Fruit fly (Drosophila melanogaster) whole organism, embryonic: ENCODE results near the gene ArgRS-m.

Experiments used
- Atf6 ChIP-seq: fragments of 200-800 bp; sonication (Bioruptor generic); IDR thresholded peaks from 2 replicates; pipeline ENCODE4 v1.3.6; 2022; ENCODE audit warnings: missing biosample characterization, missing genetic modification characterization
- Bdp1 ChIP-seq: fragments of 200-800 bp; sonication (Bioruptor generic); optimal IDR thresholded peaks from 3 replicates; lab custom pipeline; 2016; ENCODE audit warnings: missing biosample characterization, missing genetic modification characterization
- CG11696 ChIP-seq: fragments of 200-800 bp; sonication (Bioruptor generic); IDR thresholded peaks from 2 replicates; pipeline ENCODE4 v1.3.6; 2022; ENCODE audit warnings: missing biosample characterization, missing genetic modification characterization
- CG12104 ChIP-seq: fragments of 200-800 bp; sonication (Bioruptor generic); optimal IDR thresholded peaks from 3 replicates; lab custom pipeline; 2016; ENCODE audit warnings: missing biosample characterization, missing genetic modification characterization
- CG13287 ChIP-seq: fragments of 200-800 bp; sonication (Bioruptor generic); IDR thresholded peaks from 2 replicates; pipeline ENCODE4 v1.3.6; 2022; ENCODE audit warnings: missing biosample characterization, missing genetic modification characterization; ENCODE audit not compliant: partially characterized antibody
- CG14860 ChIP-seq: fragments of 200-800 bp; sonication (Bioruptor generic); IDR thresholded peaks from 3 replicates; pipeline ENCODE4 v1.3.6; 2022; ENCODE audit warnings: missing biosample characterization, missing genetic modification characterization; ENCODE audit not compliant: partially characterized antibody
- CG17186 ChIP-seq: fragments of 200-800 bp; sonication (Bioruptor generic); optimal IDR thresholded peaks from 3 replicates; lab custom pipeline; 2017; ENCODE audit warnings: missing biosample characterization, missing genetic modification reagents, missing genetic modification characterization
- CG17612 ChIP-seq: fragments of 200-800 bp; sonication (Bioruptor generic); IDR thresholded peaks from 2 replicates; pipeline ENCODE4 v1.3.6; 2022; ENCODE audit warnings: missing biosample characterization, missing genetic modification characterization
- CG18011 ChIP-seq: fragments of 200-800 bp; sonication (Bioruptor generic); optimal IDR thresholded peaks from 2 replicates; lab custom pipeline; 2017; ENCODE audit warnings: missing biosample characterization, missing genetic modification characterization, mild to moderate bottlenecking, moderate library complexity, missing genotype
- CG1832 ChIP-seq: fragments of 200-800 bp; sonication (Bioruptor generic); optimal IDR thresholded peaks from 2 replicates; lab custom pipeline; 2017; ENCODE audit warnings: missing biosample characterization, mild to moderate bottlenecking, missing genetic modification characterization, inconsistent platforms
- CG3726 ChIP-seq: fragments of 200-800 bp; sonication (Bioruptor generic); IDR thresholded peaks from 3 replicates; pipeline ENCODE4, ENCODE4 v1.3.6; 2022; ENCODE audit warnings: missing biosample characterization, missing genetic modification characterization
- CG4707 ChIP-seq: fragments of 200-800 bp; sonication (Bioruptor generic); optimal IDR thresholded peaks from 2 replicates; lab custom pipeline; 2018; ENCODE audit warnings: missing biosample characterization, mild to moderate bottlenecking, missing genetic modification characterization, moderate library complexity
- CG6813 ChIP-seq: fragments of 200-800 bp; sonication (Bioruptor generic); optimal IDR thresholded peaks from 2 replicates; lab custom pipeline; 2017; ENCODE audit warnings: missing biosample characterization, missing genetic modification characterization, mild to moderate bottlenecking, moderate library complexity, missing genetic modification reagents
- CG7357 ChIP-seq: fragments of 200-800 bp; sonication (Bioruptor generic); IDR thresholded peaks from 3 replicates; pipeline ENCODE4 v1.3.6; 2022; ENCODE audit warnings: missing biosample characterization, missing genetic modification characterization
- CG8281 ChIP-seq: fragments of 200-800 bp; sonication (Bioruptor generic); optimal IDR thresholded peaks from 2 replicates; lab custom pipeline; 2018; ENCODE audit warnings: missing biosample characterization, mild to moderate bottlenecking, missing genetic modification characterization, moderate library complexity
- CG9215 ChIP-seq: fragments of 200-800 bp; sonication (Bioruptor generic); IDR thresholded peaks from 2 replicates; pipeline ENCODE4 v1.3.6; 2022; ENCODE audit warnings: missing biosample characterization, missing genetic modification characterization
- CG9932 ChIP-seq: fragments of 200-800 bp; sonication (Bioruptor generic); IDR thresholded peaks from 2 replicates; pipeline ENCODE4 v1.3.6; 2022; ENCODE audit warnings: missing biosample characterization, missing genetic modification characterization
- CoRest ChIP-seq: fragments of 200-800 bp; sonication (Bioruptor generic); optimal IDR thresholded peaks from 3 replicates; lab custom pipeline; 2018; ENCODE audit warnings: missing biosample characterization, mild to moderate bottlenecking, missing genetic modification characterization, moderate library complexity
- CrebB ChIP-seq: fragments of 200-800 bp; sonication (Bioruptor generic); optimal IDR thresholded peaks from 3 replicates; lab custom pipeline; 2018; ENCODE audit warnings: missing biosample characterization, mild to moderate bottlenecking, missing genetic modification characterization
- Doc2 ChIP-seq: fragments of 200-800 bp; sonication (Bioruptor generic); IDR thresholded peaks from 2 replicates; pipeline ENCODE4 v1.3.6; 2022; ENCODE audit warnings: missing biosample characterization, missing genetic modification characterization
- E2f2 ChIP-seq: fragments of 200-800 bp; sonication (Bioruptor generic); IDR thresholded peaks from 2 replicates; pipeline ENCODE4 v1.3.6; 2022; ENCODE audit warnings: missing biosample characterization, missing genetic modification characterization
- Ets65A ChIP-seq: fragments of 200-800 bp; sonication (Bioruptor generic); peaks from one replicate; lab custom pipeline; 2016; ENCODE audit warnings: missing biosample characterization, missing genetic modification characterization
- HHEX ChIP-seq: fragments of 200-800 bp; sonication (Bioruptor generic); optimal IDR thresholded peaks from 3 replicates; lab custom pipeline; 2017; ENCODE audit warnings: missing biosample characterization, mild to moderate bottlenecking, missing genetic modification characterization, missing genetic modification reagents
- Hr51 ChIP-seq, 2 experiments: fragments of 200-800 bp; sonication (Bioruptor generic); optimal IDR thresholded peaks; 2 replicates in 1 of 2; 3 replicates in 1 of 2; lab custom pipeline; 2016 to 2018; ENCODE audit warnings: missing biosample characterization in 2 of 2, missing genetic modification characterization in 2 of 2, mild to moderate bottlenecking in 1 of 2, moderate library complexity in 1 of 2
- Jarid2 ChIP-seq: fragments of 200-800 bp; sonication (Bioruptor generic); optimal IDR thresholded peaks from 3 replicates; lab custom pipeline; 2017; ENCODE audit warnings: mild to moderate bottlenecking, missing biosample characterization, missing genetic modification reagents, missing genetic modification characterization
- Mes4 ChIP-seq: fragments of 200-800 bp; sonication (Bioruptor generic); optimal IDR thresholded peaks from 2 replicates; lab custom pipeline; 2016; ENCODE audit warnings: missing biosample characterization, missing genetic modification characterization
- Oaz ChIP-seq: fragments of 200-800 bp; sonication (Bioruptor generic); IDR thresholded peaks from 2 replicates; pipeline ENCODE4 v1.3.6; 2022; ENCODE audit warnings: missing biosample characterization, missing genetic modification characterization
- Optix ChIP-seq: fragments of 200-800 bp; sonication (Bioruptor generic); IDR thresholded peaks from 3 replicates; pipeline ENCODE4 v1.3.6; 2022; ENCODE audit warnings: missing biosample characterization, missing genetic modification characterization
- Pdp1 ChIP-seq, 2 experiments: fragments of 200-800 bp; sonication (Bioruptor generic); optimal IDR thresholded peaks; 3 replicates each; lab custom pipeline; 2016; ENCODE audit warnings: missing biosample characterization in 2 of 2, missing genetic modification characterization in 2 of 2, mild to moderate bottlenecking in 1 of 2, moderate library complexity in 1 of 2
- Poxn ChIP-seq: fragments of 200-800 bp; sonication (Bioruptor generic); IDR thresholded peaks from 2 replicates; pipeline ENCODE4 v1.3.6; 2022; ENCODE audit warnings: missing biosample characterization, missing genetic modification characterization
- bigmax ChIP-seq: fragments of 200-800 bp; sonication (Bioruptor generic); optimal IDR thresholded peaks from 2 replicates; lab custom pipeline; 2018; ENCODE audit warnings: missing biosample characterization, mild to moderate bottlenecking, missing genetic modification characterization
- cas ChIP-seq: fragments of 200-800 bp; sonication (Bioruptor generic); IDR thresholded peaks from 2 replicates; pipeline ENCODE4 v1.3.6; 2022; ENCODE audit warnings: missing biosample characterization, missing genetic modification characterization
- corto ChIP-seq: fragments of 200-800 bp; sonication (Bioruptor generic); optimal IDR thresholded peaks from 2 replicates; lab custom pipeline; 2016; ENCODE audit warnings: missing biosample characterization, mild to moderate bottlenecking, missing genetic modification characterization, moderate library complexity
- cwo ChIP-seq: fragments of 200-800 bp; sonication (Bioruptor generic); optimal IDR thresholded peaks from 3 replicates; lab custom pipeline; 2017; ENCODE audit warnings: missing biosample characterization, missing genetic modification characterization, mild to moderate bottlenecking, moderate library complexity, missing genetic modification reagents
- esg ChIP-seq: fragments of 200-800 bp; sonication (Bioruptor generic); conservative IDR thresholded peaks from 2 replicates; pipeline ENCODE4 v1.3.6; 2022; ENCODE audit warnings: missing biosample characterization, missing genetic modification characterization
- eyg ChIP-seq: fragments of 200-800 bp; sonication (Bioruptor generic); optimal IDR thresholded peaks from 3 replicates; lab custom pipeline; 2016; ENCODE audit warnings: missing biosample characterization, missing genetic modification characterization
- gsb-n ChIP-seq: fragments of 200-800 bp; sonication (Bioruptor generic); optimal IDR thresholded peaks from 3 replicates; lab custom pipeline; 2018; ENCODE audit warnings: missing biosample characterization, mild to moderate bottlenecking, missing genetic modification characterization
- klu ChIP-seq: fragments of 200-800 bp; sonication (Bioruptor generic); IDR thresholded peaks from 2 replicates; pipeline ENCODE4 v1.3.6; 2022; ENCODE audit warnings: missing biosample characterization, missing genetic modification characterization
- lmd ChIP-seq: fragments of 200-800 bp; sonication (Bioruptor generic); IDR thresholded peaks from 2 replicates; pipeline ENCODE4 v1.3.6; 2022; ENCODE audit warnings: missing biosample characterization, missing genetic modification characterization
- oc ChIP-seq: fragments of 200-800 bp; sonication (Bioruptor generic); optimal IDR thresholded peaks from 2 replicates; lab custom pipeline; 2018; ENCODE audit warnings: missing biosample characterization, mild to moderate bottlenecking, missing genetic modification characterization, moderate library complexity
- odd ChIP-seq: fragments of 200-800 bp; sonication (Bioruptor generic); optimal IDR thresholded peaks from 2 replicates; lab custom pipeline; 2017; ENCODE audit warnings: missing biosample characterization, mild to moderate bottlenecking, missing genetic modification characterization
- pb ChIP-seq: fragments of 200-800 bp; sonication (Bioruptor generic); optimal IDR thresholded peaks from 3 replicates; lab custom pipeline; 2016; ENCODE audit warnings: missing biosample characterization, missing genetic modification characterization
- peb ChIP-seq: fragments of 200-800 bp; sonication (Bioruptor generic); IDR thresholded peaks from 2 replicates; pipeline ENCODE4 v1.3.6; 2022; ENCODE audit warnings: missing biosample characterization, missing genetic modification characterization
- scrt ChIP-seq: fragments of 200-800 bp; sonication (Bioruptor generic); optimal IDR thresholded peaks from 2 replicates; lab custom pipeline; 2018; ENCODE audit warnings: missing biosample characterization, mild to moderate bottlenecking, missing genetic modification characterization, moderate library complexity
- slbo ChIP-seq: fragments of 200-800 bp; sonication (Bioruptor generic); IDR thresholded peaks from 2 replicates; pipeline ENCODE4 v1.3.6; 2022; ENCODE audit warnings: missing biosample characterization, missing genetic modification characterization
- sna ChIP-seq: fragments of 200-800 bp; sonication (Bioruptor generic); IDR thresholded peaks from 2 replicates; pipeline ENCODE4 v1.3.6; 2022; ENCODE audit warnings: missing biosample characterization, missing genetic modification characterization; ENCODE audit not compliant: partially characterized antibody
- tio ChIP-seq: fragments of 200-800 bp; sonication (Bioruptor generic); optimal IDR thresholded peaks from 2 replicates; lab custom pipeline; 2017; ENCODE audit warnings: missing biosample characterization, missing genetic modification characterization, inconsistent platforms
- vfl ChIP-seq: fragments of 200-800 bp; sonication (Bioruptor generic); optimal IDR thresholded peaks from 2 replicates; lab custom pipeline; 2016; ENCODE audit warnings: missing biosample characterization, missing genetic modification characterization
- zf30C ChIP-seq: fragments of 200-800 bp; sonication (Bioruptor generic); optimal IDR thresholded peaks from 3 replicates; lab custom pipeline; 2018; ENCODE audit warnings: missing biosample characterization, mild to moderate bottlenecking, missing genetic modification characterization

ArgRS-m gene

dm6 chr3R:7920196-7920595, 33.4 kb downstream of the ArgRS-m start, which contains the start of the genes CG10445 and lds (continued):
- TF ChIP-seq HHEX (no peak), CG3726 (GFP tag; lab: Robert Waterston, UW) (no peak), bigmax (GFP tag; lab: Kevin White, UChicago) (no peak), cas (GFP tag; lab: Robert Waterston, UW) (no peak), CG9932 (GFP tag; lab: Robert Waterston, UW) (peak; percentile 47), Mes4 (no peak), Optix (GFP tag; lab: Robert Waterston, UW) (no peak), CrebB (no peak), slbo (GFP tag; lab: Robert Waterston, UW) (peak; percentile 46; the same call in 1 of the 2 replicates), vfl (GFP tag; lab: Kevin White, UChicago) (no peak), esg (no peak), Hr51 (GFP tag; optimal IDR thresholded peaks at IDR 0.05; lab: Kevin White, UChicago) (no peak), pb (GFP tag; lab: Kevin White, UChicago) (no peak), E2f2 (GFP tag; lab: Robert Waterston, UW) (peak; percentile 94), Pdp1 (GFP tag; optimal IDR thresholded peaks at IDR 0.05; lab: Kevin White, UChicago) (no peak), Bdp1 (GFP tag; lab: Kevin White, UChicago) (no peak), Doc2 (GFP tag; lab: Robert Waterston, UW) (no peak), cwo (GFP tag; lab: Kevin White, UChicago) (no peak)

DNA sequence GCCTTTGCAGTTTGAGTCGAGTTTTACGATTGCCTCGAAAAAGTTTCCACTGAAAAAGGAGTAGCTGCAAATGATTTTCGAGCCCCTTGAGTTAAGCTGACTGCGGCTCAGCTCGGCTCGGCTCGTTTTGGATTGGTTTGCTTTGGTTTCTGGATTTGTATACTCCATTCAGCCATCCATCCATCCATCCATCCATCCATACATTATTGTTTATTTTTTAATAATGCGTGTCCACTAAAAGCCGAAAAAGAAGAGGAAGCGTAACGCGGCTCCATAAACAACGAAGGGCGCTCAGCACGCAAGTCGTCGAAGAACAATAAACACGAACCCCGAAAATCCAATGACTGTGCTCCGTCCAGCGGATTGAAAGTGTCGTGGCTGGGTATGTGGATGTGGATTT, 39.5 kb downstream of the ArgRS-m start:
- TF ChIP-seq lmd (no peak), CG8281 (peak; percentile 91), Ets65A (peak; percentile 66)

- TF ChIP-seq CG6813 (no peak), CG17612 (GFP tag; lab: Robert Waterston, UW) (no peak), CG7357 (GFP tag; lab: Robert Waterston, UW) (no peak), sna (GFP tag; lab: Robert Waterston, UW) (no peak), corto (GFP tag; lab: Kevin White, UChicago) (no peak), zf30C (GFP tag; lab: Kevin White, UChicago) (no peak), eyg (GFP tag; lab: Kevin White, UChicago) (no peak), CG9215 (GFP tag; lab: Robert Waterston, UW) (no peak), oc (tag; lab: Kevin White, UChicago) (no peak), Atf6 (GFP tag; lab: Robert Waterston, UW) (no peak), CG13287 (GFP tag; lab: Robert Waterston, UW) (peak; percentile 14; the same call in 1 of the 2 replicates), CG17186 (GFP tag; lab: Kevin White, UChicago) (no peak), Jarid2 (GFP tag; lab: Kevin White, UChicago) (peak; percentile 48), CG4707 (GFP tag; lab: Kevin White, UChicago) (no peak), odd (GFP tag; lab: Kevin White, UChicago) (no peak), Poxn (GFP tag; lab: Robert Waterston, UW) (no peak), gsb-n (tag; lab: Kevin White, UChicago) (no peak), tio (GFP tag; lab: Kevin White, UChicago) (no peak), CG14860 (GFP tag; lab: Robert Waterston, UW) (no peak), CG18011 (no peak), scrt (no peak), Oaz (GFP tag; lab: Robert Waterston, UW) (no peak), CG1832 (GFP tag; lab: Kevin White, UChicago) (no peak), CoRest (peak; percentile 1), peb (GFP tag; lab: Robert Waterston, UW) (no peak), klu (GFP tag; lab: Robert Waterston, UW) (no peak), CG12104 (GFP tag; lab: Kevin White, UChicago) (no peak), CG11696 (no peak)
Measured at dm6 chr3R:7936786-7937363, 50.0 kb downstream of the ArgRS-m start.
